Fruit fly (Drosophila melanogaster) whole organism, embryonic: Measurements from ENCODE around the gene CG13991.
A peak's percentile ranks its signal among the peaks of the same experiment; 100 is the strongest.

Experiments used
- Aef1 ChIP-seq: fragments of 200-800 bp; sonication (Bioruptor generic); IDR thresholded peaks from 3 replicates; pipeline ENCODE4 v1.3.6; 2022; ENCODE audit warnings: missing biosample characterization, missing genetic modification characterization
- Bdp1 ChIP-seq: fragments of 200-800 bp; sonication (Bioruptor generic); optimal IDR thresholded peaks from 3 replicates; lab custom pipeline; 2016; ENCODE audit warnings: missing biosample characterization, missing genetic modification characterization
- Blimp-1 ChIP-seq: fragments of 200-800 bp; sonication (Bioruptor generic); optimal IDR thresholded peaks from 3 replicates; lab custom pipeline; 2018; ENCODE audit warnings: missing biosample characterization, missing genetic modification characterization, mild to moderate bottlenecking, moderate library complexity, missing genetic modification reagents
- CG10147 ChIP-seq: fragments of 200-800 bp; sonication (Bioruptor generic); optimal IDR thresholded peaks from 2 replicates; lab custom pipeline; 2019; ENCODE audit warnings: missing biosample characterization, mild to moderate bottlenecking, missing genetic modification characterization, moderate library complexity
- CG11093 ChIP-seq: fragments of 200-800 bp; sonication (Bioruptor generic); IDR thresholded peaks from 3 replicates; pipeline ENCODE4 v1.3.6; 2022; ENCODE audit warnings: missing biosample characterization, missing genetic modification characterization
- CG11560 ChIP-seq: fragments of 200-800 bp; sonication (Bioruptor generic); IDR thresholded peaks from 3 replicates; pipeline ENCODE4 v1.3.6; 2022; ENCODE audit warnings: missing biosample characterization, missing genetic modification characterization
- CG11696 ChIP-seq: fragments of 200-800 bp; sonication (Bioruptor generic); IDR thresholded peaks from 2 replicates; pipeline ENCODE4 v1.3.6; 2022; ENCODE audit warnings: missing biosample characterization, missing genetic modification characterization
- CG11723 ChIP-seq: fragments of 200-800 bp; sonication (Bioruptor generic); optimal IDR thresholded peaks from 2 replicates; lab custom pipeline; 2017; ENCODE audit warnings: missing biosample characterization, mild to moderate bottlenecking, missing genetic modification characterization
- CG12659 ChIP-seq: fragments of 200-800 bp; sonication (Bioruptor generic); optimal IDR thresholded peaks from 3 replicates; lab custom pipeline; 2017; ENCODE audit warnings: mild to moderate bottlenecking, missing biosample characterization, missing genetic modification reagents, missing genetic modification characterization
- CG13624 ChIP-seq: fragments of 200-800 bp; sonication (Bioruptor generic); optimal IDR thresholded peaks from 2 replicates; lab custom pipeline; 2016; ENCODE audit warnings: missing biosample characterization, missing genetic modification characterization
- CG16813 ChIP-seq: fragments of 200-800 bp; sonication (Bioruptor generic); IDR thresholded peaks from 3 replicates; pipeline ENCODE4 v1.3.6; 2022; ENCODE audit warnings: missing biosample characterization, missing genetic modification characterization; ENCODE audit not compliant: partially characterized antibody
- CG17802 ChIP-seq: fragments of 200-800 bp; sonication (Bioruptor generic); optimal IDR thresholded peaks from 2 replicates; lab custom pipeline; 2018; ENCODE audit warnings: missing biosample characterization, mild to moderate bottlenecking, missing genetic modification characterization, moderate library complexity
- CG17912 ChIP-seq: fragments of 200-800 bp; sonication (Bioruptor generic); optimal IDR thresholded peaks from 2 replicates; lab custom pipeline; 2018; ENCODE audit warnings: missing biosample characterization, mild to moderate bottlenecking, missing genetic modification characterization
- CG2116 ChIP-seq: fragments of 200-800 bp; sonication (Bioruptor generic); optimal IDR thresholded peaks from 3 replicates; lab custom pipeline; 2018; ENCODE audit warnings: missing biosample characterization, mild to moderate bottlenecking, missing genetic modification characterization
- CG2202 ChIP-seq: fragments of 200-800 bp; sonication (Bioruptor generic); optimal IDR thresholded peaks from 2 replicates; lab custom pipeline; 2018; ENCODE audit warnings: missing biosample characterization, mild to moderate bottlenecking, missing genetic modification characterization
- CG2889 ChIP-seq: fragments of 200-800 bp; sonication (Bioruptor generic); IDR thresholded peaks from 3 replicates; pipeline ENCODE4 v1.3.6; 2022; ENCODE audit warnings: missing biosample characterization, missing genetic modification characterization
- CG30403 ChIP-seq: fragments of 200-800 bp; sonication (Bioruptor generic); optimal IDR thresholded peaks from 3 replicates; lab custom pipeline; 2016; ENCODE audit warnings: missing biosample characterization, missing genetic modification characterization
- CG34376 ChIP-seq: fragments of 200-800 bp; sonication (Bioruptor generic); optimal IDR thresholded peaks from 2 replicates; lab custom pipeline; 2018; ENCODE audit warnings: missing biosample characterization, mild to moderate bottlenecking, missing genetic modification characterization
- CG42726 ChIP-seq: fragments of 200-800 bp; sonication (Bioruptor generic); IDR thresholded peaks from 2 replicates; pipeline ENCODE4 v1.3.6; 2022; ENCODE audit warnings: missing biosample characterization, missing genetic modification characterization; ENCODE audit not compliant: partially characterized antibody
- CG7786 ChIP-seq: fragments of 200-800 bp; sonication (Bioruptor generic); optimal IDR thresholded peaks from 2 replicates; lab custom pipeline; 2016; ENCODE audit warnings: missing biosample characterization, missing genetic modification characterization
- CG8388 ChIP-seq: fragments of 200-800 bp; sonication (Bioruptor generic); optimal IDR thresholded peaks from 2 replicates; lab custom pipeline; 2019; ENCODE audit warnings: missing biosample characterization, mild to moderate bottlenecking, missing genetic modification characterization, moderate library complexity
- CHES-1-like ChIP-seq: fragments of 200-800 bp; sonication (Bioruptor generic); optimal IDR thresholded peaks from 2 replicates; lab custom pipeline; 2016; ENCODE audit warnings: missing biosample characterization, missing genetic modification characterization
- Dek ChIP-seq: fragments of 200-800 bp; sonication (Bioruptor generic); optimal IDR thresholded peaks from 3 replicates; lab custom pipeline; 2019; ENCODE audit warnings: missing biosample characterization, mild to moderate bottlenecking, missing genetic modification characterization, moderate library complexity
- ERR ChIP-seq: fragments of 200-800 bp; sonication (Bioruptor generic); optimal IDR thresholded peaks from 2 replicates; lab custom pipeline; 2016; ENCODE audit warnings: missing biosample characterization, missing genetic modification characterization
- Ets97D ChIP-seq: fragments of 200-800 bp; sonication (Bioruptor generic); optimal IDR thresholded peaks from 3 replicates; lab custom pipeline; 2016; ENCODE audit warnings: missing biosample characterization, missing genetic modification characterization
- HmgZ ChIP-seq: fragments of 200-800 bp; sonication (Bioruptor generic); optimal IDR thresholded peaks from 2 replicates; lab custom pipeline; 2018; ENCODE audit warnings: missing biosample characterization, mild to moderate bottlenecking, missing genetic modification characterization
- Hr3 ChIP-seq: fragments of 200-800 bp; sonication (Bioruptor generic); optimal IDR thresholded peaks from 3 replicates; lab custom pipeline; 2016; ENCODE audit warnings: missing biosample characterization, missing genetic modification characterization
- Jarid2 ChIP-seq: fragments of 200-800 bp; sonication (Bioruptor generic); optimal IDR thresholded peaks from 3 replicates; lab custom pipeline; 2017; ENCODE audit warnings: mild to moderate bottlenecking, missing biosample characterization, missing genetic modification reagents, missing genetic modification characterization
- Myb ChIP-seq: fragments of 200-800 bp; sonication (Bioruptor generic); optimal IDR thresholded peaks from 2 replicates; lab custom pipeline; 2016; ENCODE audit warnings: missing biosample characterization, missing genetic modification characterization
- Six4 ChIP-seq: fragments of 200-800 bp; sonication (Bioruptor generic); optimal IDR thresholded peaks from 2 replicates; lab custom pipeline; 2016; ENCODE audit warnings: missing biosample characterization, missing genetic modification characterization
- Stat92E ChIP-seq, 3 experiments: fragments of >200 bp in 2 of 3; fragments of 200-800 bp in 1 of 3; sonication (Bioruptor generic) in 1 of 3; optimal IDR thresholded peaks; 2 replicates each; lab custom pipeline; 2017 to 2019; ENCODE audit warnings: missing biosample characterization in 3 of 3, missing genetic modification characterization in 3 of 3, mild to moderate bottlenecking in 1 of 3, moderate library complexity in 1 of 3
- abd-A ChIP-seq: fragments of 200-800 bp; sonication (Bioruptor generic); optimal IDR thresholded peaks from 3 replicates; lab custom pipeline; 2019; ENCODE audit warnings: missing biosample characterization, mild to moderate bottlenecking, missing genetic modification characterization, moderate library complexity
- ap ChIP-seq: fragments of 200-800 bp; sonication (Bioruptor generic); IDR thresholded peaks from 2 replicates; pipeline ENCODE4 v1.3.6; 2022; ENCODE audit warnings: missing biosample characterization, missing genetic modification characterization
- ase ChIP-seq: fragments of 200-800 bp; sonication (Bioruptor generic); IDR thresholded peaks from 3 replicates; pipeline ENCODE4 v1.3.6; 2022; ENCODE audit warnings: missing biosample characterization, missing genetic modification characterization
- ash1 ChIP-seq: fragments of 200-800 bp; sonication (Bioruptor generic); optimal IDR thresholded peaks from 2 replicates; lab custom pipeline; 2018; ENCODE audit warnings: missing biosample characterization, mild to moderate bottlenecking, missing genetic modification characterization
- bigmax ChIP-seq: fragments of 200-800 bp; sonication (Bioruptor generic); optimal IDR thresholded peaks from 2 replicates; lab custom pipeline; 2018; ENCODE audit warnings: missing biosample characterization, mild to moderate bottlenecking, missing genetic modification characterization
- chif ChIP-seq, 2 experiments: fragments of 200-800 bp; sonication (Bioruptor generic); optimal IDR thresholded peaks; 3 replicates each; lab custom pipeline; 2016; ENCODE audit warnings: missing biosample characterization in 2 of 2, missing genetic modification characterization in 2 of 2
- crp ChIP-seq, 2 experiments: fragments of 200-800 bp; sonication (Bioruptor generic); optimal IDR thresholded peaks; 2 replicates in 1 of 2; 3 replicates in 1 of 2; lab custom pipeline; 2017; ENCODE audit warnings: missing biosample characterization in 2 of 2, missing genetic modification characterization in 2 of 2, mild to moderate bottlenecking in 1 of 2, moderate library complexity in 1 of 2
- cwo ChIP-seq: fragments of 200-800 bp; sonication (Bioruptor generic); optimal IDR thresholded peaks from 3 replicates; lab custom pipeline; 2017; ENCODE audit warnings: missing biosample characterization, missing genetic modification characterization, mild to moderate bottlenecking, moderate library complexity, missing genetic modification reagents
- dimm ChIP-seq: fragments of 200-800 bp; sonication (Bioruptor generic); IDR thresholded peaks from 2 replicates; pipeline ENCODE4 v1.3.6; 2022; ENCODE audit warnings: missing biosample characterization, missing genetic modification characterization
- eyg ChIP-seq: fragments of 200-800 bp; sonication (Bioruptor generic); optimal IDR thresholded peaks from 3 replicates; lab custom pipeline; 2016; ENCODE audit warnings: missing biosample characterization, missing genetic modification characterization
- gem ChIP-seq: fragments of 200-800 bp; sonication (Bioruptor generic); optimal IDR thresholded peaks from 2 replicates; lab custom pipeline; 2019; ENCODE audit warnings: missing biosample characterization, mild to moderate bottlenecking, missing genetic modification characterization, moderate library complexity
- hkb ChIP-seq, 2 experiments: fragments of 200-800 bp in 1 of 2; fragments of >200 bp in 1 of 2; sonication (Bioruptor generic) in 1 of 2; IDR thresholded peaks in 1 of 2; optimal IDR thresholded peaks in 1 of 2; 2 replicates each; pipeline versions ENCODE4 v1.3.6 to Lab custom; 2017 to 2022; ENCODE audit warnings: missing biosample characterization in 1 of 2, missing genetic modification characterization in 1 of 2
- kah ChIP-seq: fragments of 200-800 bp; sonication (Bioruptor generic); optimal IDR thresholded peaks from 2 replicates; lab custom pipeline; 2018; ENCODE audit warnings: missing biosample characterization, mild to moderate bottlenecking, missing genetic modification characterization
- kay ChIP-seq: fragments of 200-800 bp; sonication (Bioruptor generic); optimal IDR thresholded peaks from 2 replicates; lab custom pipeline; 2016; ENCODE audit warnings: missing biosample characterization, missing genetic modification characterization
- mld ChIP-seq: fragments of 200-800 bp; sonication (Bioruptor generic); IDR thresholded peaks from 3 replicates; pipeline ENCODE4 v1.3.6; 2022; ENCODE audit warnings: missing biosample characterization, missing genetic modification characterization; ENCODE audit not compliant: partially characterized antibody
- oc ChIP-seq: fragments of 200-800 bp; sonication (Bioruptor generic); optimal IDR thresholded peaks from 2 replicates; lab custom pipeline; 2018; ENCODE audit warnings: missing biosample characterization, mild to moderate bottlenecking, missing genetic modification characterization, moderate library complexity
- ro ChIP-seq: fragments of 200-800 bp; sonication (Bioruptor generic); IDR thresholded peaks from 2 replicates; pipeline ENCODE4 v1.3.6; 2022; ENCODE audit warnings: missing biosample characterization, missing genetic modification characterization
- tll ChIP-seq, 2 experiments: fragments of 200-800 bp in 1 of 2; fragments of >200 bp in 1 of 2; sonication (Bioruptor generic) in 1 of 2; optimal IDR thresholded peaks; 2 replicates each; lab custom pipeline; 2017 to 2019; ENCODE audit warnings: missing biosample characterization in 2 of 2, missing genetic modification characterization in 2 of 2, mild to moderate bottlenecking in 1 of 2, moderate library complexity in 1 of 2
- tx ChIP-seq: fragments of 200-800 bp; sonication (Bioruptor generic); optimal IDR thresholded peaks from 2 replicates; lab custom pipeline; 2016; ENCODE audit warnings: missing biosample characterization, missing genetic modification characterization

CG13991 gene

dm6 chr2L:6090365-6090764 lies 48.8 kb upstream of the CG13991 start (continued):
- TF ChIP-seq eyg (GFP tag; lab: Kevin White, UChicago) (no peak), CG11696 (GFP tag; lab: Robert Waterston, UW) (no peak), CG2889 (GFP tag; lab: Robert Waterston, UW) (no peak), Ets97D (GFP tag; lab: Kevin White, UChicago) (no peak), CHES-1-like (GFP tag; lab: Kevin White, UChicago) (no peak), ase (GFP tag; lab: Robert Waterston, UW) (no peak), CG16813 (no peak), CG8388 (GFP tag; lab: Kevin White, UChicago) (no peak), bigmax (GFP tag; lab: Kevin White, UChicago) (no peak), Dek (no peak), ERR (GFP tag; lab: Kevin White, UChicago) (no peak), hkb (optimal IDR thresholded peaks at IDR 0.05; lab: Kevin White, UChicago) (no peak), hkb (GFP tag; IDR thresholded peaks at IDR 0.05; lab: Robert Waterston, UW) (no peak), gem (tag; lab: Kevin White, UChicago) (no peak), CG11723 (GFP tag; lab: Kevin White, UChicago) (no peak), CG11093 (no peak), CG17912 (no peak), Myb (GFP tag; lab: Kevin White, UChicago) (no peak), CG2202 (no peak), tll (GFP tag; optimal IDR thresholded peaks at IDR 0.05; lab: Kevin White, UChicago) (no peak), dimm (GFP tag; lab: Robert Waterston, UW) (no peak), abd-A (peak; percentile 75), kah (no peak), CG10147 (no peak), ash1 (no peak), CG12659 (GFP tag; lab: Kevin White, UChicago) (no peak), CG17802 (tag; lab: Kevin White, UChicago) (no peak), CG13624 (GFP tag; lab: Kevin White, UChicago) (no peak), Aef1 (GFP tag; lab: Robert Waterston, UW) (peak; percentile 64), Six4 (no peak), CG7786 (GFP tag; lab: Kevin White, UChicago) (no peak), Hr3 (no peak), tx (no peak), HmgZ (tag; lab: Kevin White, UChicago) (no peak), Blimp-1 (GFP tag; lab: Kevin White, UChicago) (peak; percentile 69), Jarid2 (no peak), CG42726 (GFP tag; lab: Robert Waterston, UW) (peak; percentile 56; the same call in 1 of the 2 replicates), crp (GFP tag; optimal IDR thresholded peaks at IDR 0.05; lab: Kevin White, UChicago) (no peak), CG34376 (GFP tag; lab: Kevin White, UChicago) (peak; percentile 62), ro (GFP tag; lab: Robert Waterston, UW) (no peak), Stat92E (GFP tag; optimal IDR thresholded peaks at IDR 0.05; lab: Kevin White, UChicago) (no peak), CG2116 (GFP tag; lab: Kevin White, UChicago) (no peak), cwo (GFP tag; lab: Kevin White, UChicago) (peak; percentile 68), mld (GFP tag; lab: Robert Waterston, UW) (no peak), Bdp1 (no peak), CG11560 (tag; lab: Robert Waterston, UW) (no peak), oc (tag; lab: Kevin White, UChicago) (no peak), chif (GFP tag; optimal IDR thresholded peaks at IDR 0.05; lab: Kevin White, UChicago) (no peak), kay (GFP tag; lab: Kevin White, UChicago) (no peak), ap (GFP tag; lab: Robert Waterston, UW) (no peak), CG30403 (no peak)
